Fruit fly (Drosophila melanogaster): ENCODE measurements around the gene ovo.

ovo gene

dm6 chrX:5083647-5084096 lies 35.6 kb downstream of the ovo start (continued):
- peak; percentile 83 for TF ChIP-seq MTF-1 (GFP tag; optimal IDR thresholded peaks at IDR 0.05; ENCODE audit: borderline replicate concordance)
- peak; percentile 76 for TF ChIP-seq kah (GFP tag; optimal IDR thresholded peaks at IDR 0.05)
- no peak for TF ChIP-seq CG2116 (GFP tag; optimal IDR thresholded peaks at IDR 0.05)
- peak; percentile 82 for TF ChIP-seq p53 (GFP tag; optimal IDR thresholded peaks at IDR 0.05)
- peak; percentile 96; the same call in 1 of the 3 replicates for TF ChIP-seq CG3726 (GFP tag; IDR thresholded peaks at IDR 0.05)
- peak; percentile 93 for TF ChIP-seq CG2875 (GFP tag; optimal IDR thresholded peaks at IDR 0.05)
- TF ChIP-seq run (tag; optimal IDR thresholded peaks at IDR 0.05) = peak; percentile 78
- TF ChIP-seq hth (optimal IDR thresholded peaks at IDR 0.05) = no peak
- TF ChIP-seq CG6683 (GFP tag; optimal IDR thresholded peaks at IDR 0.05) = peak; percentile 91
- TF ChIP-seq ranshi (GFP tag; IDR thresholded peaks at IDR 0.05) = peak; percentile 97
- TF ChIP-seq CG11247 (GFP tag; IDR thresholded peaks at IDR 0.05) = peak; percentile 96
- peak; percentile 69 for TF ChIP-seq CG14860 (GFP tag; IDR thresholded peaks at IDR 0.05; ENCODE audit: partially characterized antibody)
- peak; percentile 89 for TF ChIP-seq Lim3 (GFP tag; IDR thresholded peaks at IDR 0.05)
- peak; percentile 44 for TF ChIP-seq CG15073 (GFP tag; optimal IDR thresholded peaks at IDR 0.05)
- TF ChIP-seq unc-4 (GFP tag; IDR thresholded peaks at IDR 0.05; ENCODE audit: partially characterized antibody) = 0 out of 2 replicates have a peak, but pooled peaks have one; percentile 34
- peak; percentile 93 for TF ChIP-seq CG5245 (GFP tag; optimal IDR thresholded peaks at IDR 0.05)
- TF ChIP-seq dmrt99B (tag; optimal IDR thresholded peaks at IDR 0.05) = peak; percentile 92
- peak; percentile 89 to 94 for TF ChIP-seq Hr51 (GFP tag; optimal IDR thresholded peaks at IDR 0.05)
- TF ChIP-seq Hmr (GFP tag; optimal IDR thresholded peaks at IDR 0.05) = peak; percentile 97
- peak; percentile 81 for TF ChIP-seq Myb (GFP tag; optimal IDR thresholded peaks at IDR 0.05)
- no peak for TF ChIP-seq yki (optimal IDR thresholded peaks at IDR 0.05)
- TF ChIP-seq Doc2 (GFP tag; IDR thresholded peaks at IDR 0.05) = peak; percentile 88
- peak; percentile 89 for TF ChIP-seq CG10321 (GFP tag; IDR thresholded peaks at IDR 0.05)
- TF ChIP-seq eve (GFP tag; optimal IDR thresholded peaks at IDR 0.05) = peak; percentile 27 to 80
- peak; percentile 92 for TF ChIP-seq CG4424 (GFP tag; optimal IDR thresholded peaks at IDR 0.05)
- TF ChIP-seq CG13775 (GFP tag; optimal IDR thresholded peaks at IDR 0.05) = peak; percentile 92
- peak; percentile 98 for TF ChIP-seq dysf (GFP tag; IDR thresholded peaks at IDR 0.05)
- no peak for TF ChIP-seq Doc3 (GFP tag; IDR thresholded peaks at IDR 0.05; ENCODE audit: partially characterized antibody)
- peak; percentile 95 for TF ChIP-seq CG9932 (GFP tag; IDR thresholded peaks at IDR 0.05)
- peak; percentile 90 for TF ChIP-seq NK7.1 (GFP tag; optimal IDR thresholded peaks at IDR 0.05)
- TF ChIP-seq Nf-YB (GFP tag; optimal IDR thresholded peaks at IDR 0.05) = peak; percentile 76
- peak; percentile 77 for TF ChIP-seq fd3F (GFP tag; optimal IDR thresholded peaks at IDR 0.05)
- peak; percentile 98 for TF ChIP-seq otp (GFP tag; IDR thresholded peaks at IDR 0.05)
- peak; percentile 44; the same call in 1 of the 2 replicates for TF ChIP-seq Scr (GFP tag; IDR thresholded peaks at IDR 0.05; ENCODE audit: partially characterized antibody)
- no peak for TF ChIP-seq cg (GFP tag; optimal IDR thresholded peaks at IDR 0.05)
- TF ChIP-seq ap (GFP tag; IDR thresholded peaks at IDR 0.05) = peak; percentile 96
- TF ChIP-seq Ada2b (GFP tag; IDR thresholded peaks at IDR 0.05) = peak; percentile 97
- peak; percentile 28 for TF ChIP-seq CG7745 (tag; optimal IDR thresholded peaks at IDR 0.05)
- TF ChIP-seq cas (GFP tag; IDR thresholded peaks at IDR 0.05) = peak; percentile 94
- peak; percentile 95 to 96 for TF ChIP-seq Pdp1 (GFP tag; optimal IDR thresholded peaks at IDR 0.05)
- peak; percentile 93 for TF ChIP-seq tin (GFP tag; optimal IDR thresholded peaks at IDR 0.05)
- TF ChIP-seq CoRest (tag; optimal IDR thresholded peaks at IDR 0.05) = peak; percentile 85
- peak; percentile 89 for TF ChIP-seq Sox102F (GFP tag; optimal IDR thresholded peaks at IDR 0.05)
- peak; percentile 26 for TF ChIP-seq pfk (GFP tag; optimal IDR thresholded peaks at IDR 0.05)
- TF ChIP-seq hbn (GFP tag; IDR thresholded peaks at IDR 0.05; ENCODE audit: partially characterized antibody) = no peak
- TF ChIP-seq sob (GFP tag; IDR thresholded peaks at IDR 0.05) = peak; percentile 97
- TF ChIP-seq B-H1 (GFP tag; IDR thresholded peaks at IDR 0.05) = peak; percentile 95
- peak; percentile 84 for TF ChIP-seq slou (GFP tag; optimal IDR thresholded peaks at IDR 0.05)
- TF ChIP-seq exex (tag; optimal IDR thresholded peaks at IDR 0.05) = peak; percentile 50
- TF ChIP-seq CrebB (tag; optimal IDR thresholded peaks at IDR 0.05) = peak; percentile 91

All from whole organism, embryonic.